Comparison of ENCODE assay signal across 1 fruit fly cellular context in genomic region chr2L:14410331-14410730, dm6.
TF ChIP-seq lines count a peak whose summit lies in the region.

No protein-coding gene starts in this region.

TF ChIP-seq in whole organism, embryonic, 481 proteins besides CTCF, POLR2A, EP300 and RAD21 (continued from another document and continues in another):
- no peak for TF ChIP-seq CG6765 (GFP tag; optimal IDR thresholded peaks at IDR 0.05; lab: Kevin White, UChicago)
- TF ChIP-seq psq (GFP tag; optimal IDR thresholded peaks at IDR 0.05; lab: Kevin White, UChicago), result no peak
- peak; percentile 46 for TF ChIP-seq Rfx (GFP tag; IDR thresholded peaks at IDR 0.05; lab: Robert Waterston, UW)
- no peak for TF ChIP-seq gfzf (GFP tag; optimal IDR thresholded peaks at IDR 0.05; lab: Kevin White, UChicago)
- TF ChIP-seq jumu (GFP tag; optimal IDR thresholded peaks at IDR 0.05; lab: Kevin White, UChicago), result no peak
- TF ChIP-seq Dll (GFP tag; IDR thresholded peaks at IDR 0.05; lab: Robert Waterston, UW; ENCODE audit: partially characterized antibody), result 0 out of 4 replicates have a peak, but pooled peaks have one; percentile 12
- TF ChIP-seq sob (GFP tag; IDR thresholded peaks at IDR 0.05; lab: Robert Waterston, UW), result peak; percentile 40; the same call in 1 of the 2 replicates
- TF ChIP-seq ftz-f1 (GFP tag; optimal IDR thresholded peaks at IDR 0.05; lab: Kevin White, UChicago), result no peak
- peak; percentile 7; the same call in 1 of the 3 replicates for TF ChIP-seq row (GFP tag; IDR thresholded peaks at IDR 0.05; lab: Robert Waterston, UW)
- no peak for TF ChIP-seq CG2202 (tag; optimal IDR thresholded peaks at IDR 0.05; lab: Kevin White, UChicago)
- TF ChIP-seq corto (GFP tag; optimal IDR thresholded peaks at IDR 0.05; lab: Kevin White, UChicago), result no peak
- no peak for TF ChIP-seq Fer1 (GFP tag; optimal IDR thresholded peaks at IDR 0.05; lab: Kevin White, UChicago)
- no peak for TF ChIP-seq Dp (GFP tag; optimal IDR thresholded peaks at IDR 0.05; lab: Kevin White, UChicago)
- TF ChIP-seq CG12391 (tag; optimal IDR thresholded peaks at IDR 0.05; lab: Kevin White, UChicago), result no peak
- no peak for TF ChIP-seq CG6254 (GFP tag; optimal IDR thresholded peaks at IDR 0.05; lab: Kevin White, UChicago)
- TF ChIP-seq her (GFP tag; optimal IDR thresholded peaks at IDR 0.05; lab: Kevin White, UChicago), result no peak
- no peak for TF ChIP-seq CG4730 (GFP tag; IDR thresholded peaks at IDR 0.05; lab: Robert Waterston, UW)
- peak; percentile 72 for TF ChIP-seq kni (GFP tag; optimal IDR thresholded peaks at IDR 0.05; lab: Kevin White, UChicago)
- no peak for TF ChIP-seq CG9817 (tag; optimal IDR thresholded peaks at IDR 0.05; lab: Kevin White, UChicago)
- no peak for TF ChIP-seq Xbp1 (GFP tag; optimal IDR thresholded peaks at IDR 0.05; lab: Kevin White, UChicago)
- no peak for TF ChIP-seq Dfd (GFP tag; optimal IDR thresholded peaks at IDR 0.05; lab: Kevin White, UChicago)
- peak; percentile 91 for TF ChIP-seq chinmo (GFP tag; IDR thresholded peaks at IDR 0.05; lab: Robert Waterston, UW; ENCODE audit: partially characterized antibody)
- TF ChIP-seq mam (GFP tag; optimal IDR thresholded peaks at IDR 0.05; lab: Kevin White, UChicago), result no peak
- TF ChIP-seq scrt (GFP tag; optimal IDR thresholded peaks at IDR 0.05; lab: Kevin White, UChicago), result no peak
- TF ChIP-seq pum (GFP tag; optimal IDR thresholded peaks at IDR 0.05; lab: Kevin White, UChicago), result no peak
- peak; percentile 35 for TF ChIP-seq CG17912 (GFP tag; optimal IDR thresholded peaks at IDR 0.05; lab: Kevin White, UChicago)
- no peak for TF ChIP-seq CG7271 (tag; optimal IDR thresholded peaks at IDR 0.05; lab: Kevin White, UChicago)
- TF ChIP-seq CG12104 (GFP tag; optimal IDR thresholded peaks at IDR 0.05; lab: Kevin White, UChicago), result no peak
- TF ChIP-seq hb (GFP tag; IDR thresholded peaks at IDR 0.05; lab: Robert Waterston, UW; ENCODE audit: partially characterized antibody), result no peak
- no peak for TF ChIP-seq Atf-2 (GFP tag; optimal IDR thresholded peaks at IDR 0.05; lab: Kevin White, UChicago)
- no peak for TF ChIP-seq ase (GFP tag; IDR thresholded peaks at IDR 0.05; lab: Robert Waterston, UW)
- no peak for TF ChIP-seq zf30C (GFP tag; optimal IDR thresholded peaks at IDR 0.05; lab: Kevin White, UChicago)
- TF ChIP-seq CG11085 (GFP tag; IDR thresholded peaks at IDR 0.05; lab: Robert Waterston, UW), result no peak
- TF ChIP-seq inv (GFP tag; IDR thresholded peaks at IDR 0.05; lab: Robert Waterston, UW; ENCODE audit: partially characterized antibody), result no peak
- 0 out of 2 replicates have a peak, but pooled peaks have one; percentile 36 for TF ChIP-seq ara (GFP tag; IDR thresholded peaks at IDR 0.05; lab: Robert Waterston, UW)
- no peak for TF ChIP-seq CG4707 (GFP tag; optimal IDR thresholded peaks at IDR 0.05; lab: Kevin White, UChicago)
- TF ChIP-seq Bdp1 (GFP tag; optimal IDR thresholded peaks at IDR 0.05; lab: Kevin White, UChicago), result no peak
- peak in 1 of 2 experiments; percentile 10 for TF ChIP-seq Pdp1 (GFP tag; optimal IDR thresholded peaks at IDR 0.05; lab: Kevin White, UChicago)
- TF ChIP-seq Ets97D (GFP tag; optimal IDR thresholded peaks at IDR 0.05; lab: Kevin White, UChicago), result no peak
- TF ChIP-seq C15 (GFP tag; IDR thresholded peaks at IDR 0.05; lab: Robert Waterston, UW), result no peak
- no peak for TF ChIP-seq CG8359 (GFP tag; optimal IDR thresholded peaks at IDR 0.05; lab: Kevin White, UChicago; ENCODE audit: borderline replicate concordance)
- TF ChIP-seq hth (optimal IDR thresholded peaks at IDR 0.05; lab: Kevin White, UChicago), result no peak
- TF ChIP-seq MESR4 (GFP tag; optimal IDR thresholded peaks at IDR 0.05; lab: Kevin White, UChicago), result no peak
- no peak for TF ChIP-seq E2f1 (GFP tag; IDR thresholded peaks at IDR 0.05; lab: Robert Waterston, UW)
- TF ChIP-seq dmrt11E (tag; optimal IDR thresholded peaks at IDR 0.05; lab: Kevin White, UChicago), result no peak
- no peak for TF ChIP-seq CG31441 (GFP tag; IDR thresholded peaks at IDR 0.05; lab: Robert Waterston, UW)
- no peak for TF ChIP-seq CG15696 (tag; optimal IDR thresholded peaks at IDR 0.05; lab: Kevin White, UChicago)
- TF ChIP-seq CG3065 (GFP tag; optimal IDR thresholded peaks at IDR 0.05; lab: Kevin White, UChicago), result no peak
- TF ChIP-seq CG13624 (GFP tag; optimal IDR thresholded peaks at IDR 0.05; lab: Kevin White, UChicago), result no peak
- TF ChIP-seq vfl (GFP tag; optimal IDR thresholded peaks at IDR 0.05; lab: Kevin White, UChicago), result no peak
- no peak for TF ChIP-seq Side (GFP tag; optimal IDR thresholded peaks at IDR 0.05; lab: Kevin White, UChicago)
- TF ChIP-seq nau (GFP tag; optimal IDR thresholded peaks at IDR 0.05; lab: Kevin White, UChicago), result peak; percentile 39
- TF ChIP-seq Blimp-1 (GFP tag; optimal IDR thresholded peaks at IDR 0.05; lab: Kevin White, UChicago), result no peak
- TF ChIP-seq CG11398 (GFP tag; optimal IDR thresholded peaks at IDR 0.05; lab: Kevin White, UChicago), result no peak
- TF ChIP-seq sqz (GFP tag; optimal IDR thresholded peaks at IDR 0.05; lab: Kevin White, UChicago), result no peak
- no peak for TF ChIP-seq CG7987 (GFP tag; optimal IDR thresholded peaks at IDR 0.05; lab: Kevin White, UChicago)
- TF ChIP-seq wor (GFP tag; IDR thresholded peaks at IDR 0.05; lab: Robert Waterston, UW), result no peak
- TF ChIP-seq caup (GFP tag; optimal IDR thresholded peaks at IDR 0.05; lab: Kevin White, UChicago; ENCODE audit: severe bottlenecking), result no peak
- no peak for TF ChIP-seq Ravus (GFP tag; IDR thresholded peaks at IDR 0.05; lab: Robert Waterston, UW)
- no peak for TF ChIP-seq CG9437 (GFP tag; optimal IDR thresholded peaks at IDR 0.05; lab: Kevin White, UChicago)
- no peak for TF ChIP-seq disco-r (GFP tag; optimal IDR thresholded peaks at IDR 0.05; lab: Kevin White, UChicago)
- TF ChIP-seq Myb (GFP tag; optimal IDR thresholded peaks at IDR 0.05; lab: Kevin White, UChicago), result no peak
- TF ChIP-seq Six4 (GFP tag; optimal IDR thresholded peaks at IDR 0.05; lab: Kevin White, UChicago), result no peak
- TF ChIP-seq Taf1 (GFP tag; IDR thresholded peaks at IDR 0.05; lab: Robert Waterston, UW), result no peak
- no peak for TF ChIP-seq da (GFP tag; optimal IDR thresholded peaks at IDR 0.05; lab: Kevin White, UChicago)
- TF ChIP-seq CG10462 (GFP tag; optimal IDR thresholded peaks at IDR 0.05; lab: Kevin White, UChicago), result no peak
- no peak for TF ChIP-seq CG17359 (tag; optimal IDR thresholded peaks at IDR 0.05; lab: Kevin White, UChicago)
- TF ChIP-seq Gsc (GFP tag; IDR thresholded peaks at IDR 0.05; lab: Robert Waterston, UW), result no peak
- TF ChIP-seq en (GFP tag; optimal IDR thresholded peaks at IDR 0.05; lab: Kevin White, UChicago), result no peak
- TF ChIP-seq CG30431 (GFP tag; optimal IDR thresholded peaks at IDR 0.05; lab: Kevin White, UChicago), result no peak
- no peak for TF ChIP-seq E2f2 (GFP tag; IDR thresholded peaks at IDR 0.05; lab: Robert Waterston, UW)
- no peak for TF ChIP-seq zen2 (GFP tag; IDR thresholded peaks at IDR 0.05; lab: Robert Waterston, UW; ENCODE audit: partially characterized antibody)
- TF ChIP-seq unc-4 (GFP tag; IDR thresholded peaks at IDR 0.05; lab: Robert Waterston, UW; ENCODE audit: partially characterized antibody), result no peak
- TF ChIP-seq trh (GFP tag; optimal IDR thresholded peaks at IDR 0.05; lab: Kevin White, UChicago), result no peak
- TF ChIP-seq Neu2 (GFP tag; optimal IDR thresholded peaks at IDR 0.05; lab: Kevin White, UChicago; ENCODE audit: borderline replicate concordance), result no peak
- TF ChIP-seq onecut (GFP tag; IDR thresholded peaks at IDR 0.05; lab: Robert Waterston, UW), result no peak; the same call in 1 of the 2 replicates
- no peak for TF ChIP-seq BtbVII (GFP tag; optimal IDR thresholded peaks at IDR 0.05; lab: Kevin White, UChicago)
- peak; percentile 88 for TF ChIP-seq twi (tag; optimal IDR thresholded peaks at IDR 0.05; lab: Kevin White, UChicago)
- TF ChIP-seq CG11247 (GFP tag; IDR thresholded peaks at IDR 0.05; lab: Robert Waterston, UW), result no peak
- TF ChIP-seq CG2129 (GFP tag; IDR thresholded peaks at IDR 0.05; lab: Robert Waterston, UW; ENCODE audit: partially characterized antibody), result no peak
- no peak for TF ChIP-seq ranshi (GFP tag; IDR thresholded peaks at IDR 0.05; lab: Robert Waterston, UW)
- no peak for TF ChIP-seq Hr78 (GFP tag; optimal IDR thresholded peaks at IDR 0.05; lab: Kevin White, UChicago)
- TF ChIP-seq CG31224 (GFP tag; IDR thresholded peaks at IDR 0.05; lab: Robert Waterston, UW), result no peak
- no peak for TF ChIP-seq dysf (GFP tag; IDR thresholded peaks at IDR 0.05; lab: Robert Waterston, UW)
- no peak for TF ChIP-seq nerfin-1 (tag; optimal IDR thresholded peaks at IDR 0.05; lab: Kevin White, UChicago)
- TF ChIP-seq lbe (GFP tag; optimal IDR thresholded peaks at IDR 0.05; lab: Kevin White, UChicago), result no peak
- TF ChIP-seq CG12071 (GFP tag; optimal IDR thresholded peaks at IDR 0.05; lab: Kevin White, UChicago), result peak; percentile 42
- peak; percentile 20 for TF ChIP-seq exex (tag; optimal IDR thresholded peaks at IDR 0.05; lab: Kevin White, UChicago)
- TF ChIP-seq Dref (GFP tag; IDR thresholded peaks at IDR 0.05; lab: Robert Waterston, UW), result no peak
- TF ChIP-seq CG14050 (GFP tag; IDR thresholded peaks at IDR 0.05; lab: Robert Waterston, UW), result no peak
- no peak for TF ChIP-seq Tbp (GFP tag; optimal IDR thresholded peaks at IDR 0.05; lab: Kevin White, UChicago)
- TF ChIP-seq CG2678 (tag; optimal IDR thresholded peaks at IDR 0.05; lab: Kevin White, UChicago), result no peak
- no peak for TF ChIP-seq bsh (GFP tag; optimal IDR thresholded peaks at IDR 0.05; lab: Kevin White, UChicago)
- no peak for TF ChIP-seq btn (GFP tag; optimal IDR thresholded peaks at IDR 0.05; lab: Kevin White, UChicago)
- TF ChIP-seq Doc3 (GFP tag; IDR thresholded peaks at IDR 0.05; lab: Robert Waterston, UW; ENCODE audit: partially characterized antibody), result no peak
- no peak for TF ChIP-seq CG17385 (GFP tag; optimal IDR thresholded peaks at IDR 0.05; lab: Kevin White, UChicago)
- no peak for TF ChIP-seq CG11696 (GFP tag; IDR thresholded peaks at IDR 0.05; lab: Robert Waterston, UW)
- TF ChIP-seq tup (GFP tag; optimal IDR thresholded peaks at IDR 0.05; lab: Kevin White, UChicago), result no peak
- TF ChIP-seq CG17328 (GFP tag; IDR thresholded peaks at IDR 0.05; lab: Robert Waterston, UW), result no peak
- TF ChIP-seq mirr (GFP tag; optimal IDR thresholded peaks at IDR 0.05; lab: Kevin White, UChicago), result peak; percentile 74
- no peak for TF ChIP-seq CG10274 (GFP tag; optimal IDR thresholded peaks at IDR 0.05; lab: Kevin White, UChicago)
- peak; percentile 58; the same call in 1 of the 2 replicates for TF ChIP-seq rib (GFP tag; IDR thresholded peaks at IDR 0.05; lab: Robert Waterston, UW)
- TF ChIP-seq stc (GFP tag; IDR thresholded peaks at IDR 0.05; lab: Robert Waterston, UW), result no peak
- TF ChIP-seq CG2889 (GFP tag; IDR thresholded peaks at IDR 0.05; lab: Robert Waterston, UW), result no peak
- no peak for TF ChIP-seq Hsf (GFP tag; optimal IDR thresholded peaks at IDR 0.05; lab: Kevin White, UChicago)
- TF ChIP-seq sna (GFP tag; IDR thresholded peaks at IDR 0.05; lab: Robert Waterston, UW; ENCODE audit: partially characterized antibody), result peak; percentile 33
- peak; percentile 39; the same call in 1 of the 2 replicates for TF ChIP-seq Atf6 (GFP tag; IDR thresholded peaks at IDR 0.05; lab: Robert Waterston, UW)
- no peak for TF ChIP-seq gce (GFP tag; IDR thresholded peaks at IDR 0.05; lab: Robert Waterston, UW)
- no peak for TF ChIP-seq CG4404 (GFP tag; IDR thresholded peaks at IDR 0.05; lab: Robert Waterston, UW)
- no peak for TF ChIP-seq CG8089 (GFP tag; optimal IDR thresholded peaks at IDR 0.05; lab: Kevin White, UChicago)
- TF ChIP-seq Poxn (GFP tag; IDR thresholded peaks at IDR 0.05; lab: Robert Waterston, UW), result no peak
- TF ChIP-seq tin (GFP tag; optimal IDR thresholded peaks at IDR 0.05; lab: Kevin White, UChicago), result no peak
- TF ChIP-seq dmrt99B (tag; optimal IDR thresholded peaks at IDR 0.05; lab: Kevin White, UChicago), result no peak
- TF ChIP-seq p53 (GFP tag; optimal IDR thresholded peaks at IDR 0.05; lab: Kevin White, UChicago), result no peak
- TF ChIP-seq Optix (GFP tag; IDR thresholded peaks at IDR 0.05; lab: Robert Waterston, UW), result no peak
- no peak for TF ChIP-seq unpg (GFP tag; optimal IDR thresholded peaks at IDR 0.05; lab: Kevin White, UChicago)
- TF ChIP-seq CG17829 (tag; optimal IDR thresholded peaks at IDR 0.05; lab: Kevin White, UChicago), result no peak
- no peak for TF ChIP-seq Fer2 (tag; optimal IDR thresholded peaks at IDR 0.05; lab: Kevin White, UChicago)
- no peak for TF ChIP-seq Dip2 (GFP tag; IDR thresholded peaks at IDR 0.05; lab: Robert Waterston, UW)
- no peak for TF ChIP-seq lmd (GFP tag; IDR thresholded peaks at IDR 0.05; lab: Robert Waterston, UW)
- no peak for TF ChIP-seq CG32772 (GFP tag; IDR thresholded peaks at IDR 0.05; lab: Robert Waterston, UW)
- no peak for TF ChIP-seq CG1792 (GFP tag; optimal IDR thresholded peaks at IDR 0.05; lab: Kevin White, UChicago)
- no peak for TF ChIP-seq cad (GFP tag; optimal IDR thresholded peaks at IDR 0.05; lab: Kevin White, UChicago)
- TF ChIP-seq CG12769 (tag; optimal IDR thresholded peaks at IDR 0.05; lab: Kevin White, UChicago), result peak; percentile 76
- TF ChIP-seq CG3726 (GFP tag; IDR thresholded peaks at IDR 0.05; lab: Robert Waterston, UW), result no peak
- TF ChIP-seq CG1529 (GFP tag; optimal IDR thresholded peaks at IDR 0.05; lab: Kevin White, UChicago), result no peak
- no peak for TF ChIP-seq Doc2 (GFP tag; IDR thresholded peaks at IDR 0.05; lab: Robert Waterston, UW)
- TF ChIP-seq CG10431 (GFP tag; optimal IDR thresholded peaks at IDR 0.05; lab: Kevin White, UChicago), result no peak
- peak; percentile 19 for TF ChIP-seq sug (tag; optimal IDR thresholded peaks at IDR 0.05; lab: Kevin White, UChicago)
- TF ChIP-seq CG7556 (GFP tag; optimal IDR thresholded peaks at IDR 0.05; lab: Kevin White, UChicago), result no peak
- no peak for TF ChIP-seq CG3407 (GFP tag; optimal IDR thresholded peaks at IDR 0.05; lab: Kevin White, UChicago)
- no peak for TF ChIP-seq CG15479 (GFP tag; optimal IDR thresholded peaks at IDR 0.05; lab: Kevin White, UChicago)
- no peak for TF ChIP-seq Sry-β (GFP tag; optimal IDR thresholded peaks at IDR 0.05; lab: Kevin White, UChicago)
- no peak for TF ChIP-seq B-H1 (GFP tag; IDR thresholded peaks at IDR 0.05; lab: Robert Waterston, UW)
- TF ChIP-seq Awh (GFP tag; IDR thresholded peaks at IDR 0.05; lab: Robert Waterston, UW), result no peak
- no peak for TF ChIP-seq ham (GFP tag; IDR thresholded peaks at IDR 0.05; lab: Robert Waterston, UW)
- no peak for TF ChIP-seq CG43689 (GFP tag; IDR thresholded peaks at IDR 0.05; lab: Robert Waterston, UW)
- no peak for TF ChIP-seq CG16863 (GFP tag; optimal IDR thresholded peaks at IDR 0.05; lab: Kevin White, UChicago)
